Worm (Caenorhabditis elegans): ENCODE data around the gene folt-3.

DNA sequence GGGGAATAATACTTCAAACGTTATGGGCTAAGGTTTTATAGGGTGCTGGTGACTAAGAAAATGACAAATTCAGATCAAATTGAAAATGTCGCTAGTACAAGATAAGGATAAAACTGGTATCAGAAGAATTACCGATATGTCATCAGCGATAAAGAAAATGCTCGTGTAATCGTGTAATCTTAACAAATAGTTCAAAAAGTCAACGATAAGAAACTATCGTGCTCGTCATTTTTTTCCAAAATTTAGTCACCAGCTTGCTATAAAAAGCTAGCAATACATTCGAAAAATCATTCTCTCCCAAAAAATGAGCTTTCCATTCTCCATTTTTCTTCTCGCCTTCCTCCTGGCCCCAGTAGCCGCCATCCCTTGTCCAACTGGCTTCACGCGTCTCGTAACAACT lies 28.3 kb upstream of the folt-3 start, which contains the start of gene clec-45:
- TF ChIP-seq him-1 (tag; optimal IDR thresholded peaks at IDR 0.05) (no peak), dao-5 (tag; optimal IDR thresholded peaks at IDR 0.05) (no peak), W03F9.2 (tag; optimal IDR thresholded peaks at IDR 0.05) (no peak)
